ENCODE assay signal across 7 worm cellular contexts in genomic region chrII:12344787-12345186, ce11.
TF ChIP-seq lines count a peak whose summit lies in the region.

C44C11.6 (plus strand) TSS chrII:12344809.

TF ChIP-seq in whole organism, L1 larva, 84 proteins besides CTCF, POLR2A, EP300 and RAD21:
- TF ChIP-seq swsn-7 (tag; optimal IDR thresholded peaks at IDR 0.05; lab: Kevin White, UChicago): no peak
- peak; percentile 23 for TF ChIP-seq rnt-1 (tag; optimal IDR thresholded peaks at IDR 0.05; lab: Kevin White, UChicago)
- peak; percentile 23 for TF ChIP-seq nhr-71 (tag; optimal IDR thresholded peaks at IDR 0.05; lab: Kevin White, UChicago)

TF ChIP-seq in whole organism, L2 larva, 48 proteins besides CTCF, POLR2A, EP300 and RAD21:
- TF ChIP-seq F13H6.1 (tag; optimal IDR thresholded peaks at IDR 0.05; lab: Kevin White, UChicago): peak; percentile 5
- TF ChIP-seq nhr-129 (tag; optimal IDR thresholded peaks at IDR 0.05; lab: Kevin White, UChicago): peak; percentile 11
- no peak for TF ChIP-seq nhr-11 (tag; optimal IDR thresholded peaks at IDR 0.05; lab: Kevin White, UChicago)
- TF ChIP-seq alr-1 (tag; optimal IDR thresholded peaks at IDR 0.05; lab: Kevin White, UChicago): no peak
TF ChIP-seq in whole organism, L2 larva: peak in this region for 2.

TF ChIP-seq in whole organism, L3 larva, 47 proteins besides CTCF, POLR2A, EP300 and RAD21:
- TF ChIP-seq fkh-10 (GFP tag; optimal IDR thresholded peaks at IDR 0.05; lab: Kevin White, UChicago): no peak
- no peak for TF ChIP-seq nhr-237 (tag; optimal IDR thresholded peaks at IDR 0.05; lab: Kevin White, UChicago)
- TF ChIP-seq nhr-43 (tag; optimal IDR thresholded peaks at IDR 0.05; lab: Kevin White, UChicago; ENCODE audit: poor library complexity, severe bottlenecking): no peak
- no peak for TF ChIP-seq lsy-12 (tag; optimal IDR thresholded peaks at IDR 0.05; lab: Kevin White, UChicago)
- TF ChIP-seq eor-1 (tag; optimal IDR thresholded peaks at IDR 0.05; lab: Kevin White, UChicago): no peak
- no peak for TF ChIP-seq ztf-11 (tag; optimal IDR thresholded peaks at IDR 0.05; lab: Kevin White, UChicago)
- TF ChIP-seq elt-2 (tag; optimal IDR thresholded peaks at IDR 0.05; lab: Kevin White, UChicago): peak; percentile 30
- no peak for TF ChIP-seq unc-39 (tag; optimal IDR thresholded peaks at IDR 0.05; lab: Kevin White, UChicago)
TF ChIP-seq in whole organism, L3 larva: peak in this region for 1.

TF ChIP-seq in whole organism, L4 larva, 104 proteins besides CTCF, POLR2A, EP300 and RAD21 (continues in another document):
- TF ChIP-seq T20F7.1 (GFP tag; optimal IDR thresholded peaks at IDR 0.05; lab: Kevin White, UChicago) (no peak), php-3 (GFP tag; IDR thresholded peaks at IDR 0.05; lab: Robert Waterston, UW) (no peak), ceh-32 (tag; optimal IDR thresholded peaks at IDR 0.05; lab: Kevin White, UChicago; ENCODE audit: poor library complexity) (no peak), hmg-1.1 (GFP tag; IDR thresholded peaks at IDR 0.05; lab: Robert Waterston, UW) (peak; percentile 50; the same call in 1 of the 2 replicates), aly-2 (tag; optimal IDR thresholded peaks at IDR 0.05; lab: Kevin White, UChicago) (no peak), ceh-82 (tag; optimal IDR thresholded peaks at IDR 0.05; lab: Kevin White, UChicago) (no peak), ZK337.2 (GFP tag; IDR thresholded peaks at IDR 0.05; lab: Robert Waterston, UW) (no peak), daf-8 (GFP tag; IDR thresholded peaks at IDR 0.05; lab: Robert Waterston, UW) (no peak), daf-12 (tag; optimal IDR thresholded peaks at IDR 0.05; lab: Kevin White, UChicago) (no peak), nhr-6 (tag; optimal IDR thresholded peaks at IDR 0.05; lab: Kevin White, UChicago) (no peak), ceh-28 (tag; optimal IDR thresholded peaks at IDR 0.05; lab: Kevin White, UChicago) (no peak), tra-1 (GFP tag; IDR thresholded peaks at IDR 0.05; lab: Robert Waterston, UW) (0 out of 2 replicates have a peak, but pooled peaks have one; percentile 4), dmd-8 (GFP tag; IDR thresholded peaks at IDR 0.05; lab: Robert Waterston, UW) (no peak), Y48G9A.11 (GFP tag; IDR thresholded peaks at IDR 0.05; lab: Robert Waterston, UW) (no peak), ceh-20 (GFP tag; IDR thresholded peaks at IDR 0.05; lab: Robert Waterston, UW) (no peak), lim-7 (GFP tag; IDR thresholded peaks at IDR 0.05; lab: Robert Waterston, UW) (no peak), hlh-11 (tag; optimal IDR thresholded peaks at IDR 0.05; lab: Kevin White, UChicago) (no peak), nhr-42 (GFP tag; IDR thresholded peaks at IDR 0.05; lab: Robert Waterston, UW) (no peak), egl-43 (GFP tag; IDR thresholded peaks at IDR 0.05; lab: Robert Waterston, UW) (0 out of 2 replicates have a peak, but pooled peaks have one; percentile 16), F37D6.2 (tag; optimal IDR thresholded peaks at IDR 0.05; lab: Kevin White, UChicago) (no peak)

TF ChIP-seq in whole organism, early embryonic, 17 proteins besides CTCF, POLR2A, EP300 and RAD21:
- TF ChIP-seq hmg-4 (GFP tag; optimal IDR thresholded peaks at IDR 0.05; lab: Kevin White, UChicago): no peak
- no peak for TF ChIP-seq aly-1 (tag; optimal IDR thresholded peaks at IDR 0.05; lab: Kevin White, UChicago)
- TF ChIP-seq sea-1 (GFP tag; conservative IDR thresholded peaks at IDR 0.05; lab: Robert Waterston, UW): no peak
- 0 out of 2 replicates have a peak, but pooled peaks have one; percentile 34 for TF ChIP-seq pes-1 (GFP tag; IDR thresholded peaks at IDR 0.05; lab: Robert Waterston, UW)

TF ChIP-seq in whole organism, midembryonic, 9 proteins besides CTCF, POLR2A, EP300 and RAD21:
- TF ChIP-seq flt-1 (GFP tag; IDR thresholded peaks at IDR 0.05; lab: Robert Waterston, UW): no peak
- TF ChIP-seq tab-1 (GFP tag; IDR thresholded peaks at IDR 0.05; lab: Robert Waterston, UW): peak; percentile 70
- 0 out of 2 replicates have a peak, but pooled peaks have one; percentile 39 for TF ChIP-seq ztf-23 (GFP tag; IDR thresholded peaks at IDR 0.05; lab: Robert Waterston, UW)

TF ChIP-seq in whole organism, young adult, 124 proteins besides CTCF, POLR2A, EP300 and RAD21 (continues in another document):
- TF ChIP-seq Y56A3A.18 (GFP tag; IDR thresholded peaks at IDR 0.05; lab: Robert Waterston, UW): no peak
- TF ChIP-seq rpc-1 (optimal IDR thresholded peaks at IDR 0.05; lab: Kevin White, UChicago): no peak
- peak; percentile 48 for TF ChIP-seq rpc-1 (tag; optimal IDR thresholded peaks at IDR 0.05; lab: Kevin White, UChicago)
- no peak for TF ChIP-seq ceh-40 (GFP tag; IDR thresholded peaks at IDR 0.05; lab: Robert Waterston, UW)
- TF ChIP-seq bed-2 (GFP tag; IDR thresholded peaks at IDR 0.05; lab: Robert Waterston, UW): no peak
- TF ChIP-seq mel-28 (tag; optimal IDR thresholded peaks at IDR 0.05; lab: Kevin White, UChicago; ENCODE audit: borderline replicate concordance): no peak
- TF ChIP-seq madf-8 (GFP tag; conservative IDR thresholded peaks at IDR 0.05; lab: Robert Waterston, UW): no peak
- TF ChIP-seq lin-40 (tag; optimal IDR thresholded peaks at IDR 0.05; lab: Kevin White, UChicago): no peak
- TF ChIP-seq B0336.3 (GFP tag; IDR thresholded peaks at IDR 0.05; lab: Robert Waterston, UW): no peak
- TF ChIP-seq let-526 (GFP tag; IDR thresholded peaks at IDR 0.05; lab: Robert Waterston, UW): no peak
- peak; percentile 6 for TF ChIP-seq nhr-27 (tag; optimal IDR thresholded peaks at IDR 0.05; lab: Kevin White, UChicago)
- TF ChIP-seq egrh-3 (GFP tag; IDR thresholded peaks at IDR 0.05; lab: Robert Waterston, UW): no peak
- TF ChIP-seq B0019.2 (GFP tag; conservative IDR thresholded peaks at IDR 0.05; lab: Robert Waterston, UW): no peak
- TF ChIP-seq mcd-1 (GFP tag; IDR thresholded peaks at IDR 0.05; lab: Robert Waterston, UW): peak; percentile 34
- no peak for TF ChIP-seq ceh-79 (tag; optimal IDR thresholded peaks at IDR 0.05; lab: Kevin White, UChicago)
- TF ChIP-seq B0261.1 (tag; optimal IDR thresholded peaks at IDR 0.05; lab: Kevin White, UChicago): no peak
- no peak for TF ChIP-seq dpl-1 (GFP tag; optimal IDR thresholded peaks at IDR 0.05; lab: Kevin White, UChicago)
- no peak for TF ChIP-seq hmg-20 (GFP tag; IDR thresholded peaks at IDR 0.05; lab: Robert Waterston, UW)
- no peak for TF ChIP-seq T26A5.8 (tag; optimal IDR thresholded peaks at IDR 0.05; lab: Kevin White, UChicago)
- no peak for TF ChIP-seq unc-62 (GFP tag; optimal IDR thresholded peaks at IDR 0.05; lab: Kevin White, UChicago)
- no peak for TF ChIP-seq lir-1 (GFP tag; conservative IDR thresholded peaks at IDR 0.05; lab: Robert Waterston, UW)
- no peak for TF ChIP-seq nfya-2 (GFP tag; IDR thresholded peaks at IDR 0.05; lab: Robert Waterston, UW)
- 0 out of 2 replicates have a peak, but pooled peaks have one; percentile 53 for TF ChIP-seq lin-26 (GFP tag; IDR thresholded peaks at IDR 0.05; lab: Robert Waterston, UW)
- no peak for TF ChIP-seq hlh-12 (tag; optimal IDR thresholded peaks at IDR 0.05; lab: Kevin White, UChicago)
- no peak for TF ChIP-seq C06A6.2 (GFP tag; conservative IDR thresholded peaks at IDR 0.05; lab: Robert Waterston, UW)
- TF ChIP-seq rcor-1 (GFP tag; IDR thresholded peaks at IDR 0.05; lab: Robert Waterston, UW): no peak
- no peak for TF ChIP-seq rec-8 (tag; optimal IDR thresholded peaks at IDR 0.05; lab: Kevin White, UChicago)
- no peak for TF ChIP-seq attf-5 (GFP tag; optimal IDR thresholded peaks at IDR 0.05; lab: Kevin White, UChicago)
- no peak for TF ChIP-seq Y53F4B.3 (GFP tag; IDR thresholded peaks at IDR 0.05; lab: Robert Waterston, UW)
- no peak for TF ChIP-seq attf-3 (GFP tag; conservative IDR thresholded peaks at IDR 0.05; lab: Robert Waterston, UW)
- no peak for TF ChIP-seq ztf-25 (GFP tag; IDR thresholded peaks at IDR 0.05; lab: Robert Waterston, UW)
- no peak for TF ChIP-seq sea-2 (GFP tag; IDR thresholded peaks at IDR 0.05; lab: Robert Waterston, UW)
- 0 out of 2 replicates have a peak, but pooled peaks have one; percentile 16 for TF ChIP-seq F33H1.4 (GFP tag; IDR thresholded peaks at IDR 0.05; lab: Robert Waterston, UW)
- no peak for TF ChIP-seq Y53G8AR.9 (GFP tag; conservative IDR thresholded peaks at IDR 0.05; lab: Robert Waterston, UW)
- no peak for TF ChIP-seq attf-6 (GFP tag; IDR thresholded peaks at IDR 0.05; lab: Robert Waterston, UW)
- no peak for TF ChIP-seq hmg-1.2 (GFP tag; IDR thresholded peaks at IDR 0.05; lab: Robert Waterston, UW)
- TF ChIP-seq lag-1 (GFP tag; IDR thresholded peaks at IDR 0.05; lab: Robert Waterston, UW): 0 out of 2 replicates have a peak, but pooled peaks have one; percentile 53
- TF ChIP-seq ztf-3 (GFP tag; optimal IDR thresholded peaks at IDR 0.05; lab: Kevin White, UChicago): no peak
- no peak for TF ChIP-seq Y95B8A.8 (GFP tag; IDR thresholded peaks at IDR 0.05; lab: Robert Waterston, UW)
- no peak for TF ChIP-seq zim-3 (tag; optimal IDR thresholded peaks at IDR 0.05; lab: Kevin White, UChicago)
- peak; percentile 15; the same call in 1 of the 2 replicates for TF ChIP-seq K11D2.4 (GFP tag; IDR thresholded peaks at IDR 0.05; lab: Robert Waterston, UW)
- TF ChIP-seq dox-1 (GFP tag; IDR thresholded peaks at IDR 0.05; lab: Robert Waterston, UW): 0 out of 2 replicates have a peak, but pooled peaks have one; percentile 30
- no peak for TF ChIP-seq ztf-26 (tag; optimal IDR thresholded peaks at IDR 0.05; lab: Kevin White, UChicago)
- TF ChIP-seq mxl-1 (tag; optimal IDR thresholded peaks at IDR 0.05; lab: Kevin White, UChicago): no peak
- no peak for TF ChIP-seq hlh-26 (GFP tag; conservative IDR thresholded peaks at IDR 0.05; lab: Robert Waterston, UW)
- no peak for TF ChIP-seq cebp-2 (GFP tag; IDR thresholded peaks at IDR 0.05; lab: Robert Waterston, UW)
- TF ChIP-seq ceh-100 (GFP tag; IDR thresholded peaks at IDR 0.05; lab: Robert Waterston, UW): no peak
- TF ChIP-seq snpc-4 (GFP tag; optimal IDR thresholded peaks at IDR 0.05; lab: Kevin White, UChicago): no peak
- no peak for TF ChIP-seq snpc-4 (tag; optimal IDR thresholded peaks at IDR 0.05; lab: Kevin White, UChicago)
- peak; percentile 18 for TF ChIP-seq him-1 (tag; optimal IDR thresholded peaks at IDR 0.05; lab: Kevin White, UChicago)
- TF ChIP-seq nhr-90 (tag; optimal IDR thresholded peaks at IDR 0.05; lab: Kevin White, UChicago): no peak
- TF ChIP-seq ama-1 (optimal IDR thresholded peaks at IDR 0.05; lab: Kevin White, UChicago): no peak
- TF ChIP-seq ama-1 (GFP tag; optimal IDR thresholded peaks at IDR 0.05; lab: Kevin White, UChicago): no peak
- no peak for TF ChIP-seq F39B2.1 (GFP tag; IDR thresholded peaks at IDR 0.05; lab: Robert Waterston, UW)
- TF ChIP-seq sdz-38 (tag; optimal IDR thresholded peaks at IDR 0.05; lab: Kevin White, UChicago): no peak
